Fruit fly (Drosophila melanogaster) whole organism, embryonic: ENCODE measurements around the gene phtm.

ENCODE experiments used
- Adf1 ChIP-seq: fragments of 200-800 bp; sonication (Bioruptor generic); IDR thresholded peaks from 2 replicates; pipeline ENCODE4 v1.3.6; 2022; ENCODE audit warnings: missing biosample characterization, missing genetic modification characterization
- BtbVII ChIP-seq: fragments of 200-800 bp; sonication (Bioruptor generic); optimal IDR thresholded peaks from 3 replicates; lab custom pipeline; 2017; ENCODE audit warnings: missing biosample characterization, mild to moderate bottlenecking, missing genetic modification characterization
- C15 ChIP-seq: fragments of 200-800 bp; sonication (Bioruptor generic); IDR thresholded peaks from 3 replicates; pipeline ENCODE4 v1.3.6; 2022; ENCODE audit warnings: missing biosample characterization, missing genetic modification characterization
- CG12071 ChIP-seq: fragments of 200-800 bp; sonication (Bioruptor generic); optimal IDR thresholded peaks from 3 replicates; lab custom pipeline; 2018; ENCODE audit warnings: missing biosample characterization, mild to moderate bottlenecking, missing genetic modification characterization
- CG13296 ChIP-seq: fragments of 200-800 bp; sonication (Bioruptor generic); optimal IDR thresholded peaks from 3 replicates; lab custom pipeline; 2018; ENCODE audit warnings: missing biosample characterization, mild to moderate bottlenecking, missing genetic modification characterization
- CG1602 ChIP-seq: fragments of 200-800 bp; sonication (Bioruptor generic); optimal IDR thresholded peaks from 3 replicates; lab custom pipeline; 2016; ENCODE audit warnings: missing biosample characterization, missing genetic modification characterization
- CG1603 ChIP-seq: fragments of 200-800 bp; sonication (Bioruptor generic); optimal IDR thresholded peaks from 2 replicates; lab custom pipeline; 2019; ENCODE audit warnings: missing biosample characterization, mild to moderate bottlenecking, missing genetic modification characterization, moderate library complexity
- CG2120 ChIP-seq: fragments of 200-800 bp; sonication (Bioruptor generic); optimal IDR thresholded peaks from 3 replicates; lab custom pipeline; 2016; ENCODE audit warnings: missing biosample characterization, missing genetic modification characterization
- CG30020 ChIP-seq: fragments of 200-800 bp; optimal IDR thresholded peaks from 2 replicates; lab custom pipeline; 2019; ENCODE audit warnings: missing biosample characterization, mild to moderate bottlenecking, missing genetic modification characterization, moderate library complexity
- CG32532 ChIP-seq: fragments of 200-800 bp; sonication (Bioruptor generic); IDR thresholded peaks from 2 replicates; pipeline ENCODE4 v1.3.6; 2022; ENCODE audit warnings: missing biosample characterization, missing genetic modification characterization
- CG4328 ChIP-seq: fragments of 200-800 bp; sonication (Bioruptor generic); optimal IDR thresholded peaks from 3 replicates; lab custom pipeline; 2017; ENCODE audit warnings: missing biosample characterization, missing genetic modification reagents, missing genetic modification characterization
- CG4360 ChIP-seq: fragments of 200-800 bp; sonication (Bioruptor generic); IDR thresholded peaks from 2 replicates; pipeline ENCODE4 v1.3.6; 2022; ENCODE audit warnings: missing biosample characterization, missing genetic modification characterization
- CG4820 ChIP-seq: fragments of 200-800 bp; sonication (Bioruptor generic); optimal IDR thresholded peaks from 3 replicates; lab custom pipeline; 2016; ENCODE audit warnings: missing biosample characterization, missing genetic modification characterization
- CG6254 ChIP-seq: fragments of 200-800 bp; sonication (Bioruptor generic); optimal IDR thresholded peaks from 3 replicates; lab custom pipeline; 2017; ENCODE audit warnings: mild to moderate bottlenecking, missing biosample characterization, missing genetic modification reagents, missing genetic modification characterization
- CG7963 ChIP-seq: fragments of 200-800 bp; sonication (Bioruptor generic); IDR thresholded peaks from 3 replicates; pipeline ENCODE4 v1.3.6; 2022; ENCODE audit warnings: missing biosample characterization, missing genetic modification characterization; ENCODE audit not compliant: partially characterized antibody
- CG9876 ChIP-seq: fragments of 200-800 bp; sonication (Bioruptor generic); optimal IDR thresholded peaks from 2 replicates; lab custom pipeline; 2016; ENCODE audit warnings: missing biosample characterization, missing genetic modification characterization
- D ChIP-seq, 2 experiments: fragments of 200-800 bp in 1 of 2; fragments of >200 bp in 1 of 2; sonication (Bioruptor generic) in 1 of 2; optimal IDR thresholded peaks; 2 replicates in 1 of 2; 3 replicates in 1 of 2; lab custom pipeline; 2017; ENCODE audit warnings: mild to moderate bottlenecking in 1 of 2, missing biosample characterization in 1 of 2, missing genetic modification characterization in 1 of 2, missing genetic modification reagents in 1 of 2
- Dip3 ChIP-seq: fragments of 200-800 bp; sonication (Bioruptor generic); optimal IDR thresholded peaks from 3 replicates; lab custom pipeline; 2016; ENCODE audit warnings: missing biosample characterization, missing genetic modification characterization
- Dp ChIP-seq: fragments of 200-800 bp; sonication (Bioruptor generic); optimal IDR thresholded peaks from 2 replicates; lab custom pipeline; 2018; ENCODE audit warnings: missing biosample characterization, mild to moderate bottlenecking, missing genetic modification characterization, moderate library complexity
- E2f2 ChIP-seq: fragments of 200-800 bp; sonication (Bioruptor generic); IDR thresholded peaks from 2 replicates; pipeline ENCODE4 v1.3.6; 2022; ENCODE audit warnings: missing biosample characterization, missing genetic modification characterization
- Gug ChIP-seq: fragments of 200-800 bp; sonication (Bioruptor generic); IDR thresholded peaks from 4 replicates; pipeline ENCODE4 v1.3.6; 2022; ENCODE audit warnings: missing biosample characterization, missing genetic modification characterization
- HLH54F ChIP-seq: fragments of 200-800 bp; sonication (Bioruptor generic); optimal IDR thresholded peaks from 3 replicates; lab custom pipeline; 2016; ENCODE audit warnings: missing biosample characterization, missing genetic modification characterization
- HmgZ ChIP-seq: fragments of 200-800 bp; sonication (Bioruptor generic); optimal IDR thresholded peaks from 2 replicates; lab custom pipeline; 2018; ENCODE audit warnings: missing biosample characterization, mild to moderate bottlenecking, missing genetic modification characterization
- Hr78 ChIP-seq, 2 experiments: fragments of 200-800 bp in 1 of 2; fragments of >200 bp in 1 of 2; sonication (Bioruptor generic) in 1 of 2; optimal IDR thresholded peaks; 2 replicates each; lab custom pipeline; 2017 to 2019; ENCODE audit warnings: missing biosample characterization in 2 of 2, missing genetic modification characterization in 2 of 2, mild to moderate bottlenecking in 1 of 2, moderate library complexity in 1 of 2
- MBD-R2 ChIP-seq: fragments of 200-800 bp; sonication (Bioruptor generic); IDR thresholded peaks from 2 replicates; pipeline ENCODE4 v1.3.6; 2022; ENCODE audit warnings: missing biosample characterization, missing genetic modification characterization
- Mrtf ChIP-seq: fragments of 200-800 bp; sonication (Bioruptor generic); IDR thresholded peaks from 3 replicates; pipeline ENCODE4 v1.3.6; 2022; ENCODE audit warnings: missing biosample characterization, missing genetic modification characterization
- Nf-YC ChIP-seq: fragments of 200-800 bp; optimal IDR thresholded peaks from 3 replicates; lab custom pipeline; 2019; ENCODE audit warnings: missing biosample characterization, mild to moderate bottlenecking, missing genetic modification characterization, moderate library complexity
- Poxn ChIP-seq: fragments of 200-800 bp; sonication (Bioruptor generic); IDR thresholded peaks from 2 replicates; pipeline ENCODE4 v1.3.6; 2022; ENCODE audit warnings: missing biosample characterization, missing genetic modification characterization
- Ravus ChIP-seq: fragments of 200-800 bp; sonication (Bioruptor generic); IDR thresholded peaks from 2 replicates; pipeline ENCODE4 v1.3.6; 2022; ENCODE audit warnings: missing biosample characterization, missing genetic modification characterization
- Rfx ChIP-seq: fragments of 200-800 bp; sonication (Bioruptor generic); IDR thresholded peaks from 2 replicates; pipeline ENCODE4 v1.3.6; 2022; ENCODE audit warnings: missing biosample characterization, missing genetic modification characterization
- Xrp1 ChIP-seq: fragments of 200-800 bp; sonication (Bioruptor generic); IDR thresholded peaks from 2 replicates; pipeline ENCODE4 v1.3.6; 2022; ENCODE audit warnings: missing biosample characterization, missing genetic modification characterization
- bab2 ChIP-seq: fragments of 200-800 bp; sonication (Bioruptor generic); optimal IDR thresholded peaks from 2 replicates; lab custom pipeline; 2016; ENCODE audit warnings: missing biosample characterization, missing genetic modification characterization
- bsh ChIP-seq, 2 experiments: fragments of 200-800 bp; sonication (Bioruptor generic); optimal IDR thresholded peaks; 2 replicates each; lab custom pipeline; 2017 to 2018; ENCODE audit warnings: mild to moderate bottlenecking in 2 of 2, missing biosample characterization in 2 of 2, missing genetic modification characterization in 2 of 2, moderate library complexity in 1 of 2
- corto ChIP-seq: fragments of 200-800 bp; sonication (Bioruptor generic); optimal IDR thresholded peaks from 2 replicates; lab custom pipeline; 2016; ENCODE audit warnings: missing biosample characterization, mild to moderate bottlenecking, missing genetic modification characterization, moderate library complexity
- dan ChIP-seq: fragments of 200-800 bp; sonication (Bioruptor generic); IDR thresholded peaks from 2 replicates; pipeline ENCODE4 v1.3.6; 2022; ENCODE audit warnings: missing biosample characterization, missing genetic modification characterization
- disco-r ChIP-seq: fragments of 200-800 bp; sonication (Bioruptor generic); optimal IDR thresholded peaks from 2 replicates; lab custom pipeline; 2016; ENCODE audit warnings: missing biosample characterization, missing genetic modification characterization
- dmrt11E ChIP-seq: fragments of 200-800 bp; sonication (Bioruptor generic); optimal IDR thresholded peaks from 3 replicates; lab custom pipeline; 2018; ENCODE audit warnings: missing biosample characterization, mild to moderate bottlenecking, missing genetic modification characterization, moderate library complexity
- gsb ChIP-seq: fragments of 200-800 bp; sonication (Bioruptor generic); IDR thresholded peaks from 2 replicates; pipeline ENCODE4 v1.3.6; 2022; ENCODE audit warnings: missing biosample characterization, missing genetic modification characterization
- h ChIP-seq: fragments of >200 bp; optimal IDR thresholded peaks from 2 replicates; lab custom pipeline; 2017
- hbn ChIP-seq: fragments of 200-800 bp; sonication (Bioruptor generic); IDR thresholded peaks from 2 replicates; pipeline ENCODE4 v1.3.6; 2022; ENCODE audit warnings: missing biosample characterization, missing genetic modification characterization; ENCODE audit not compliant: partially characterized antibody
- lmd ChIP-seq: fragments of 200-800 bp; sonication (Bioruptor generic); IDR thresholded peaks from 2 replicates; pipeline ENCODE4 v1.3.6; 2022; ENCODE audit warnings: missing biosample characterization, missing genetic modification characterization
- luna ChIP-seq: fragments of 200-800 bp; sonication (Bioruptor generic); optimal IDR thresholded peaks from 2 replicates; lab custom pipeline; 2016; ENCODE audit warnings: missing biosample characterization, missing genetic modification characterization
- nerfin-2 ChIP-seq: fragments of 200-800 bp; sonication (Bioruptor generic); IDR thresholded peaks from 2 replicates; pipeline ENCODE4 v1.3.6; 2022; ENCODE audit warnings: missing biosample characterization, missing genetic modification characterization; ENCODE audit not compliant: partially characterized antibody
- phol ChIP-seq: fragments of 200-800 bp; sonication (Bioruptor generic); optimal IDR thresholded peaks from 3 replicates; lab custom pipeline; 2018; ENCODE audit warnings: missing biosample characterization, mild to moderate bottlenecking, missing genetic modification characterization, moderate library complexity
- sim ChIP-seq: fragments of 200-800 bp; sonication (Bioruptor generic); IDR thresholded peaks from 2 replicates; pipeline ENCODE4 v1.3.6; 2022; ENCODE audit warnings: missing biosample characterization, missing genetic modification characterization
- sima ChIP-seq: fragments of 200-800 bp; sonication (Bioruptor generic); optimal IDR thresholded peaks from 2 replicates; lab custom pipeline; 2016; ENCODE audit warnings: missing biosample characterization, missing genetic modification characterization
- tin ChIP-seq: fragments of 200-800 bp; sonication (Bioruptor generic); optimal IDR thresholded peaks from 3 replicates; lab custom pipeline; 2016; ENCODE audit warnings: missing biosample characterization, missing genetic modification characterization
- tna ChIP-seq: fragments of 200-800 bp; sonication (Bioruptor generic); IDR thresholded peaks from 2 replicates; pipeline ENCODE4 v1.3.6; 2022; ENCODE audit warnings: missing biosample characterization, missing genetic modification characterization; ENCODE audit not compliant: partially characterized antibody
- tx ChIP-seq: fragments of 200-800 bp; sonication (Bioruptor generic); optimal IDR thresholded peaks from 2 replicates; lab custom pipeline; 2016; ENCODE audit warnings: missing biosample characterization, missing genetic modification characterization
- usp ChIP-seq: fragments of >200 bp; optimal IDR thresholded peaks from 2 replicates; lab custom pipeline; 2017; ENCODE audit warnings: missing biosample characterization, missing genetic modification characterization
- zfh2 ChIP-seq: fragments of 200-800 bp; sonication (Bioruptor generic); optimal IDR thresholded peaks from 2 replicates; lab custom pipeline; 2016; ENCODE audit warnings: missing biosample characterization, missing genetic modification characterization

The phtm gene

DNA sequence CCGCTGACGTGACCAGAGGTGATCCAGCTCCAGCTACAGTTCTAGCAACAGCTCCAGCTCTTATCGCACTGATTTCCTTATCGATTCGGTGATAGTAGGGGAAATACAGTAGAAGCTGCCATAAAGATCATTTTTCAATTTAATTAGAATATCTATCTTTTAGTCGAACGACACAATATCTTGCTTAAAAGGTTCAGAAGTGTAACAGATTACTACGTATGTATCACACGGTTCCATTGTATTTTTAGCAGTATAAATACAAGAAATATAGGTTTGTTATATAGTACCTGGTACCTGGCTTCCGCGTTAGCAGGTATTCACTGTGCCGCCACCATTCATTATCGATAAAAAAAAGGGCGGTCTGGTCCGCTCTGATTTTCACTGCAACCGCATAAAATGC lies 40.7 kb upstream of the phtm start (continued):
- TF ChIP-seq Rfx = peak; percentile 78
- peak; percentile 12 for TF ChIP-seq CG30020
- TF ChIP-seq CG12071 (GFP tag; lab: Kevin White, UChicago) = peak; percentile 86
- peak; percentile 22 for TF ChIP-seq bab2 (GFP tag; lab: Kevin White, UChicago)
- TF ChIP-seq Poxn (GFP tag; lab: Robert Waterston, UW) = 0 out of 2 replicates have a peak, but pooled peaks have one; percentile 48
- TF ChIP-seq tx = peak; percentile 58
- TF ChIP-seq bsh (GFP tag; optimal IDR thresholded peaks at IDR 0.05; lab: Kevin White, UChicago) = peak in 1 of 2 experiments; percentile 90
- TF ChIP-seq Gug = peak; percentile 74
- no peak for TF ChIP-seq hbn (GFP tag; lab: Robert Waterston, UW)
- TF ChIP-seq tin (GFP tag; lab: Kevin White, UChicago) = peak; percentile 80
- TF ChIP-seq Dip3 (GFP tag; lab: Kevin White, UChicago) = peak; percentile 68
- peak in 1 of 2 experiments; percentile 53 for TF ChIP-seq Hr78 (GFP tag; optimal IDR thresholded peaks at IDR 0.05; lab: Kevin White, UChicago)
- TF ChIP-seq CG2120 (GFP tag; lab: Kevin White, UChicago) = peak; percentile 89
- peak; percentile 75 for TF ChIP-seq CG32532 (GFP tag; lab: Robert Waterston, UW)
- TF ChIP-seq Xrp1 = peak; percentile 81
- peak; percentile 76 for TF ChIP-seq lmd
- peak; percentile 72 for TF ChIP-seq CG1602 (GFP tag; lab: Kevin White, UChicago)
- TF ChIP-seq usp (GFP tag; lab: Kevin White, UChicago) = no peak
- TF ChIP-seq Nf-YC (tag; lab: Kevin White, UChicago) = peak; percentile 54
- TF ChIP-seq tna (GFP tag; lab: Robert Waterston, UW) = no peak
- TF ChIP-seq sima (GFP tag; lab: Kevin White, UChicago) = no peak
- 0 out of 2 replicates have a peak, but pooled peaks have one; percentile 33 for TF ChIP-seq CG4360
- no peak for TF ChIP-seq dan
- no peak for TF ChIP-seq luna (GFP tag; lab: Kevin White, UChicago)
- peak; percentile 84 for TF ChIP-seq phol (tag; lab: Kevin White, UChicago)
- 0 out of 2 replicates have a peak, but pooled peaks have one; percentile 34 for TF ChIP-seq sim (GFP tag; lab: Robert Waterston, UW)
- peak; percentile 85 for TF ChIP-seq BtbVII (GFP tag; lab: Kevin White, UChicago)
- peak; percentile 68 for TF ChIP-seq CG6254 (GFP tag; lab: Kevin White, UChicago)
- TF ChIP-seq h (lab: Kevin White, UChicago) = no peak
- peak; percentile 61 for TF ChIP-seq gsb (GFP tag; lab: Robert Waterston, UW)
- no peak for TF ChIP-seq nerfin-2
- peak; percentile 90 for TF ChIP-seq CG1603
- peak; percentile 87 for TF ChIP-seq CG13296
- TF ChIP-seq zfh2 (GFP tag; lab: Kevin White, UChicago) = peak; percentile 59
- TF ChIP-seq CG4328 (GFP tag; lab: Kevin White, UChicago) = peak; percentile 68
- TF ChIP-seq Mrtf (GFP tag; lab: Robert Waterston, UW) = peak; percentile 62; the same call in 2 of the 3 replicates
- peak; percentile 66 for TF ChIP-seq HLH54F (GFP tag; lab: Kevin White, UChicago)
- TF ChIP-seq MBD-R2 = peak; percentile 43; the same call in 1 of the 2 replicates
- no peak for TF ChIP-seq CG7963 (GFP tag; lab: Robert Waterston, UW)
- no peak for TF ChIP-seq D (optimal IDR thresholded peaks at IDR 0.05; lab: Kevin White, UChicago)
- TF ChIP-seq D (GFP tag; optimal IDR thresholded peaks at IDR 0.05; lab: Kevin White, UChicago) = peak; percentile 71
- peak; percentile 53; the same call in 1 of the 2 replicates for TF ChIP-seq E2f2 (GFP tag; lab: Robert Waterston, UW)
- TF ChIP-seq dmrt11E (tag; lab: Kevin White, UChicago) = peak; percentile 68
- no peak for TF ChIP-seq corto
- TF ChIP-seq C15 = no peak
- peak; percentile 58 for TF ChIP-seq disco-r (GFP tag; lab: Kevin White, UChicago)
- 0 out of 2 replicates have a peak, but pooled peaks have one; percentile 19 for TF ChIP-seq Adf1 (GFP tag; lab: Robert Waterston, UW)
- peak; percentile 35 for TF ChIP-seq Ravus (GFP tag; lab: Robert Waterston, UW)
- TF ChIP-seq Dp (GFP tag; lab: Kevin White, UChicago) = no peak
- peak; percentile 82 for TF ChIP-seq HmgZ
- no peak for TF ChIP-seq CG9876 (GFP tag; lab: Kevin White, UChicago)
- TF ChIP-seq CG4820 = peak; percentile 79
